Fruit fly (Drosophila melanogaster) whole organism, adult: Measurements from ENCODE around the gene CG14300.

Experiments used
- CG11617 ChIP-seq: fragments of 200-800 bp; sonication (Bioruptor generic); optimal IDR thresholded peaks from 2 replicates; lab custom pipeline; 2017; ENCODE audit warnings: mild to moderate bottlenecking, missing biosample characterization, missing genetic modification reagents, missing genetic modification characterization
- CG5204 ChIP-seq: fragments of 200-800 bp; sonication (Bioruptor generic); optimal IDR thresholded peaks from 2 replicates; lab custom pipeline; 2016; ENCODE audit warnings: missing biosample characterization, missing genetic modification characterization
- Crg-1 ChIP-seq: fragments of 200-800 bp; sonication (Bioruptor generic); optimal IDR thresholded peaks from 2 replicates; lab custom pipeline; 2016; ENCODE audit warnings: missing biosample characterization, missing genetic modification characterization

DNA sequence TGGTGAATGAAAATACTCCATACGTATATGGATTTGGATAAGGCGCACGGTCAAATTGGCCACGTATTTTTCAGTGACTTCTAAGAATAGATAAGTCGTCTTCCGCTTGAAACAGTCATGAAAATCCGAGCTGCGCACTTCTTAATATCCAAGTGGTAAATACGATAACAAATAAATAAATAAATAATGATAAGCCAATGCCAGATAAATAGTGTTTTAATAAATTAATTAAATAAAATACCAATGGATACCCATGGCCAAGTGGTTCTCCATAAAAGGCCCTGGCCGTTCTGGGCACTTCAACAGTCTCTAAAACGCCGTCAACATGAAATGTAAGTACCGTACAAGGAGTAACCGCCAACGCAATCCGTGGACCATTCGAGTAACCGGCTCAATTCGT is 38.9 kb upstream of the CG14300 start, which contains the start of gene CG14302:
- TF ChIP-seq CG5204 (GFP tag; lab: Kevin White, UChicago) (no peak), Crg-1 (GFP tag; lab: Kevin White, UChicago) (no peak), CG11617 (GFP tag; lab: Kevin White, UChicago) (no peak)
